Worm (Caenorhabditis elegans): ENCODE measurements around the gene R02F2.10.

DNA sequence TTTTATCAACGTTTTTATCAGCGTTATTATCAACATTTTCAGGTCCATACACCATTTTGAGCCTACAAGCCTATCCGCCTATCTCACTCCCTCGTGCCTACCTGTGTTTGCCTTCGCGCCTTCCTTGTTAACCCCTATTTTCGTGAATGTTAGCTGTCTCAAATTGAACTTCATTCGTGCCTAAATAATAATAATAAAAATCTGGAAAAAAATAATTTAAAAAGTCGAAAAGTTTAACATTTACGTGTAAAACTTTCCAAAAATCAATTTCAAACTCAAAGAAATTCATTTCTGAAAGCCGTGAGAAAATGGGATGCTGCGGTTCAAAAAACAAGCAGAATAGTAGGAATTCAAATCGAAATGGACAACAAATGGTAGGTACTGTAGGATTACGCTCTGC is at the start of gene R02F2.10:
- TF ChIP-seq F13C5.2 (tag; optimal IDR thresholded peaks at IDR 0.05) (no peak), ama-1 (optimal IDR thresholded peaks at IDR 0.05) (no peak), scrt-1 (GFP tag; IDR thresholded peaks at IDR 0.05) (no peak), aly-1 (tag; optimal IDR thresholded peaks at IDR 0.05) (no peak), pes-1 (GFP tag; IDR thresholded peaks at IDR 0.05) (no peak)
